Fruit fly (Drosophila melanogaster) whole organism, wandering third instar larva: ENCODE results near the gene Cpr64Aa.

Experiments used
- Abd-B ChIP-seq: fragments of >200 bp; optimal IDR thresholded peaks from 2 replicates; lab custom pipeline; 2017; ENCODE audit warnings: missing biosample characterization, missing genetic modification characterization
- CG32264 ChIP-seq: fragments of 200-800 bp; sonication (Bioruptor generic); optimal IDR thresholded peaks from 2 replicates; lab custom pipeline; 2016; ENCODE audit warnings: missing biosample characterization, missing genetic modification characterization
- CG9705 ChIP-seq: fragments of 200-800 bp; sonication (Bioruptor generic); optimal IDR thresholded peaks from 2 replicates; lab custom pipeline; 2018; ENCODE audit warnings: missing biosample characterization, mild to moderate bottlenecking, missing genetic modification characterization
- CrebA ChIP-seq: fragments of 200-800 bp; sonication (Bioruptor generic); optimal IDR thresholded peaks from 2 replicates; lab custom pipeline; 2016; ENCODE audit warnings: missing biosample characterization, mild to moderate bottlenecking, missing genetic modification characterization, borderline replicate concordance
- Dfd ChIP-seq: fragments of >200 bp; optimal IDR thresholded peaks from 2 replicates; lab custom pipeline; 2017; ENCODE audit warnings: missing biosample characterization, missing genetic modification characterization
- Dif ChIP-seq: fragments of 200-275, 200-300 bp; sonication (Bioruptor generic); optimal IDR thresholded peaks from 2 replicates; lab custom pipeline; 2018; ENCODE audit warnings: missing biosample characterization, missing genetic modification characterization; ENCODE audit not compliant: partially characterized antibody
- GATAd ChIP-seq: sonication (Bioruptor generic); optimal IDR thresholded peaks from 2 replicates; lab custom pipeline; 2016; ENCODE audit warnings: missing biosample characterization, missing genetic modification characterization
- HLH106 ChIP-seq: fragments of 200-800 bp; optimal IDR thresholded peaks from 3 replicates; lab custom pipeline; 2019; ENCODE audit warnings: missing biosample characterization, mild to moderate bottlenecking, missing genetic modification characterization, moderate library complexity
- Hnf4 ChIP-seq: fragments of 200-800 bp; sonication (Bioruptor generic); optimal IDR thresholded peaks from 2 replicates; lab custom pipeline; 2016; ENCODE audit warnings: missing biosample characterization, mild to moderate bottlenecking, missing genetic modification characterization
- Hr78 ChIP-seq: fragments of >200 bp; optimal IDR thresholded peaks from 2 replicates; lab custom pipeline; 2017; ENCODE audit warnings: missing biosample characterization, missing genetic modification characterization
- Hr83 ChIP-seq: fragments of 200-300 bp; sonication (Bioruptor generic); optimal IDR thresholded peaks from 2 replicates; lab custom pipeline; 2016; ENCODE audit warnings: missing biosample characterization, mild to moderate bottlenecking, missing genetic modification characterization, moderate library complexity; ENCODE audit not compliant: poor library complexity, severe bottlenecking
- Jra ChIP-seq: sonication (Bioruptor generic); optimal IDR thresholded peaks from 2 replicates; lab custom pipeline; 2016; ENCODE audit warnings: missing biosample characterization, missing genetic modification characterization
- Mio ChIP-seq: sonication (Bioruptor generic); optimal IDR thresholded peaks from 2 replicates; lab custom pipeline; 2016; ENCODE audit warnings: missing biosample characterization, missing genetic modification characterization
- Myc ChIP-seq: fragments of >200 bp; optimal IDR thresholded peaks from 2 replicates; lab custom pipeline; 2017
- N ChIP-seq: fragments of >200 bp; optimal IDR thresholded peaks from 2 replicates; lab custom pipeline; 2018; ENCODE audit warnings: missing biosample characterization, missing external identifiers, missing genetic modification characterization
- OdsH ChIP-seq: fragments of 200-800 bp; sonication (Bioruptor generic); optimal IDR thresholded peaks from 2 replicates; lab custom pipeline; 2016; ENCODE audit warnings: missing biosample characterization, mild to moderate bottlenecking, missing genetic modification characterization
- Rel ChIP-seq, 2 experiments: fragments of 200-800 bp; sonication (Bioruptor generic) in 1 of 2; optimal IDR thresholded peaks; 2 replicates in 1 of 2; 3 replicates in 1 of 2; lab custom pipeline; 2016 to 2019; ENCODE audit warnings: mild to moderate bottlenecking in 2 of 2, missing biosample characterization in 2 of 2, missing genetic modification characterization in 2 of 2, moderate library complexity in 1 of 2
- Sp1 ChIP-seq: fragments of 200-800 bp; sonication (Bioruptor generic); optimal IDR thresholded peaks from 3 replicates; lab custom pipeline; 2019; ENCODE audit warnings: missing biosample characterization, mild to moderate bottlenecking, missing genetic modification characterization, moderate library complexity
- Vsx2 ChIP-seq: fragments of 200-300, 225-300 bp; sonication (Bioruptor generic); optimal IDR thresholded peaks from 2 replicates; lab custom pipeline; 2018; ENCODE audit warnings: missing biosample characterization, missing genetic modification characterization; ENCODE audit not compliant: partially characterized antibody
- br ChIP-seq: fragments of 200-800 bp; sonication (Bioruptor generic); optimal IDR thresholded peaks from 2 replicates; lab custom pipeline; 2016; ENCODE audit warnings: missing biosample characterization, missing genetic modification characterization
- brk ChIP-seq: fragments of 200-800 bp; sonication (Bioruptor generic); optimal IDR thresholded peaks from 2 replicates; lab custom pipeline; 2016; ENCODE audit warnings: missing biosample characterization, mild to moderate bottlenecking, missing genetic modification characterization
- dl ChIP-seq, 2 experiments: fragments of 175-275, 200-275 bp in 1 of 2; fragments of 200-275 bp in 1 of 2; sonication (Bioruptor generic); optimal IDR thresholded peaks; lab custom pipeline; 2018; ENCODE audit warnings: mild to moderate bottlenecking in 2 of 2, missing biosample characterization in 2 of 2, missing genetic modification characterization in 2 of 2, moderate library complexity in 2 of 2; ENCODE audit not compliant: partially characterized antibody in 2 of 2, insufficient read depth in 1 of 2
- dmrt93B ChIP-seq: fragments of 200-800 bp; sonication (Bioruptor generic); optimal IDR thresholded peaks from 2 replicates; lab custom pipeline; 2018; ENCODE audit warnings: missing biosample characterization, mild to moderate bottlenecking, missing genetic modification characterization
- dsf ChIP-seq: sonication (Bioruptor generic); optimal IDR thresholded peaks from 2 replicates; lab custom pipeline; 2016; ENCODE audit warnings: missing biosample characterization, missing genetic modification characterization, borderline replicate concordance
- ey ChIP-seq: fragments of 200-800 bp; sonication (Bioruptor generic); optimal IDR thresholded peaks from 2 replicates; lab custom pipeline; 2016; ENCODE audit warnings: missing biosample characterization, missing genetic modification characterization
- foxo ChIP-seq, 2 experiments: fragments of 200-800 bp; sonication (Bioruptor generic); optimal IDR thresholded peaks; 2 replicates in 1 of 2; 3 replicates in 1 of 2; lab custom pipeline; 2016 to 2017; ENCODE audit warnings: missing biosample characterization in 2 of 2, missing genetic modification characterization in 2 of 2
- fru ChIP-seq: fragments of 200-800 bp; sonication (Bioruptor generic); optimal IDR thresholded peaks from 3 replicates; lab custom pipeline; 2016; ENCODE audit warnings: missing biosample characterization, mild to moderate bottlenecking, missing genetic modification characterization
- h ChIP-seq: fragments of 200-800 bp; sonication (Bioruptor generic); optimal IDR thresholded peaks from 3 replicates; lab custom pipeline; 2016; ENCODE audit warnings: missing biosample characterization, mild to moderate bottlenecking, missing genetic modification characterization
- jim ChIP-seq: fragments of 175-275, 200-325 bp; sonication (Bioruptor generic); optimal IDR thresholded peaks from 2 replicates; lab custom pipeline; 2016; ENCODE audit warnings: missing biosample characterization, mild to moderate bottlenecking, missing genetic modification characterization
- lola ChIP-seq: fragments of >200 bp; optimal IDR thresholded peaks from 2 replicates; lab custom pipeline; 2017; ENCODE audit warnings: missing biosample characterization, missing genetic modification characterization
- pan ChIP-seq: fragments of >200 bp; optimal IDR thresholded peaks from 2 replicates; lab custom pipeline; 2017
- psq ChIP-seq: fragments of 200-800 bp; sonication (Bioruptor generic); optimal IDR thresholded peaks from 3 replicates; lab custom pipeline; 2017; ENCODE audit warnings: missing biosample characterization, mild to moderate bottlenecking, missing genetic modification characterization, moderate library complexity
- rgr ChIP-seq: fragments of 200-800 bp; sonication (Bioruptor generic); optimal IDR thresholded peaks from 3 replicates; lab custom pipeline; 2016; ENCODE audit warnings: missing biosample characterization, mild to moderate bottlenecking, missing genetic modification characterization
- sage ChIP-seq: fragments of 200-800 bp; sonication (Bioruptor generic); optimal IDR thresholded peaks from 2 replicates; lab custom pipeline; 2016; ENCODE audit warnings: missing biosample characterization, mild to moderate bottlenecking, missing genetic modification characterization
- sv ChIP-seq: fragments of 200-800 bp; sonication (Bioruptor generic); optimal IDR thresholded peaks from 3 replicates; lab custom pipeline; 2016; ENCODE audit warnings: missing biosample characterization, missing genetic modification characterization
- tai ChIP-seq: sonication (Bioruptor generic); optimal IDR thresholded peaks from 2 replicates; lab custom pipeline; 2016; ENCODE audit warnings: missing biosample characterization, missing genetic modification characterization
- usp ChIP-seq: fragments of >200 bp; optimal IDR thresholded peaks from 2 replicates; lab custom pipeline; 2017; ENCODE audit warnings: missing biosample characterization, missing genetic modification characterization
- woc ChIP-seq: sonication (Bioruptor generic); optimal IDR thresholded peaks from 2 replicates; lab custom pipeline; 2016; ENCODE audit warnings: missing biosample characterization, mild to moderate bottlenecking, missing genetic modification characterization

Gene Cpr64Aa

dm6 chr3L:4232227-4232626 is 23.2 kb upstream of the Cpr64Aa start:
- TF ChIP-seq sv, result no peak
- peak; percentile 14 for TF ChIP-seq Jra (GFP tag; lab: Kevin White, UChicago)
- no peak for TF ChIP-seq Dif (GFP tag; lab: Kevin White, UChicago)
- TF ChIP-seq, all 38 proteins: peak for 1

dm6 chr3L:4231401-4232014 is 22.5 kb upstream of the Cpr64Aa start:
- TF ChIP-seq Rel (GFP tag; optimal IDR thresholded peaks at IDR 0.05; lab: Kevin White, UChicago) (no peak), Rel (tag; optimal IDR thresholded peaks at IDR 0.05; lab: Kevin White, UChicago) (peak; percentile 68), OdsH (GFP tag; lab: Kevin White, UChicago) (no peak)
- TF ChIP-seq, all 38 proteins: peak for 1

dm6 chr3L:4230357-4230901 is 21.5 kb upstream of the Cpr64Aa start:
- no peak for TF ChIP-seq Mio (GFP tag; lab: Kevin White, UChicago)
- TF ChIP-seq dsf (GFP tag; lab: Kevin White, UChicago), result no peak
- TF ChIP-seq dl (GFP tag; optimal IDR thresholded peaks at IDR 0.05; lab: Kevin White, UChicago; ENCODE audit: insufficient read depth in 1 of 2, partially characterized antibody in 2 of 2), result no peak
- TF ChIP-seq Dif (GFP tag; lab: Kevin White, UChicago), result no peak
- no peak for TF ChIP-seq N
- no peak for TF ChIP-seq Hr83
- TF ChIP-seq fru (GFP tag; lab: Kevin White, UChicago), result peak; percentile 71
- TF ChIP-seq sv, result peak; percentile 86
- peak; percentile 58 for TF ChIP-seq rgr (GFP tag; lab: Kevin White, UChicago)
- TF ChIP-seq h, result peak; percentile 76
- TF ChIP-seq OdsH (GFP tag; lab: Kevin White, UChicago), result peak; percentile 41
- peak; percentile 10 for TF ChIP-seq woc (GFP tag; lab: Kevin White, UChicago)
- TF ChIP-seq jim (GFP tag; lab: Kevin White, UChicago), result no peak
- TF ChIP-seq foxo (GFP tag; optimal IDR thresholded peaks at IDR 0.05; lab: Kevin White, UChicago), result peak in 1 of 2 experiments; percentile 60
- no peak for TF ChIP-seq CG9705 (GFP tag; lab: Kevin White, UChicago)
- TF ChIP-seq brk (GFP tag; lab: Kevin White, UChicago), result no peak
- TF ChIP-seq GATAd, result no peak
- no peak for TF ChIP-seq Dfd (GFP tag; lab: Kevin White, UChicago)
- peak; percentile 49 for TF ChIP-seq Hnf4 (GFP tag; lab: Kevin White, UChicago)
- no peak for TF ChIP-seq CrebA (GFP tag; lab: Kevin White, UChicago)
- no peak for TF ChIP-seq dmrt93B (GFP tag; lab: Kevin White, UChicago)
- peak; percentile 62 for TF ChIP-seq br
- TF ChIP-seq Jra (GFP tag; lab: Kevin White, UChicago), result no peak
- TF ChIP-seq pan, result no peak
- TF ChIP-seq ey, result peak; percentile 69
- peak; percentile 43 for TF ChIP-seq Sp1 (GFP tag; lab: Kevin White, UChicago)
- no peak for TF ChIP-seq Hr78 (GFP tag; lab: Kevin White, UChicago)
- no peak for TF ChIP-seq Rel (GFP tag; optimal IDR thresholded peaks at IDR 0.05; lab: Kevin White, UChicago)
- TF ChIP-seq Rel (tag; optimal IDR thresholded peaks at IDR 0.05; lab: Kevin White, UChicago), result no peak
- no peak for TF ChIP-seq tai (GFP tag; lab: Kevin White, UChicago)
- no peak for TF ChIP-seq Myc (lab: Kevin White, UChicago)
- peak; percentile 45 for TF ChIP-seq psq
- TF ChIP-seq HLH106 (tag; lab: Kevin White, UChicago), result peak; percentile 40
- no peak for TF ChIP-seq Abd-B (GFP tag; lab: Kevin White, UChicago)
- TF ChIP-seq usp (GFP tag; lab: Kevin White, UChicago), result no peak
- no peak for TF ChIP-seq Vsx2 (GFP tag; lab: Kevin White, UChicago)
- TF ChIP-seq lola (GFP tag; lab: Kevin White, UChicago), result no peak
- peak; percentile 8 for TF ChIP-seq CG32264 (GFP tag; lab: Kevin White, UChicago)
- TF ChIP-seq sage (GFP tag; lab: Kevin White, UChicago), result no peak
